Fruit fly (Drosophila melanogaster) whole organism, prepupa: ENCODE measurements around the gene CG33252.

ENCODE experiments used
- Blimp-1 ChIP-seq: fragments of 200-800 bp; sonication (Bioruptor generic); optimal IDR thresholded peaks from 3 replicates; lab custom pipeline; 2017; ENCODE audit warnings: missing biosample characterization, missing genetic modification characterization, mild to moderate bottlenecking, moderate library complexity, missing genetic modification reagents
- CG10669 ChIP-seq: fragments of 200-800 bp; sonication (Bioruptor generic); optimal IDR thresholded peaks from 3 replicates; lab custom pipeline; 2018; ENCODE audit warnings: missing biosample characterization, mild to moderate bottlenecking, missing genetic modification characterization, moderate library complexity
- CG11902 ChIP-seq: fragments of 200-800 bp; sonication (Bioruptor generic); optimal IDR thresholded peaks from 3 replicates; lab custom pipeline; 2016; ENCODE audit warnings: missing biosample characterization, missing genetic modification characterization
- CG15336 ChIP-seq: fragments of 200-800 bp; sonication (Bioruptor generic); IDR thresholded peaks from 2 replicates; pipeline ENCODE4 v1.3.6; 2022; ENCODE audit warnings: missing biosample characterization, missing genetic modification characterization
- CG16779 ChIP-seq: fragments of 200-800 bp; sonication (Bioruptor generic); optimal IDR thresholded peaks from 3 replicates; lab custom pipeline; 2017; ENCODE audit warnings: missing biosample characterization, mild to moderate bottlenecking, missing genetic modification characterization
- CG4318 ChIP-seq: fragments of 200-800 bp; sonication (Bioruptor generic); optimal IDR thresholded peaks from 3 replicates; lab custom pipeline; 2017; ENCODE audit warnings: missing biosample characterization, mild to moderate bottlenecking, missing genetic modification characterization
- CG6163 ChIP-seq: fragments of 200-800 bp; sonication (Bioruptor generic); IDR thresholded peaks from 3 replicates; pipeline ENCODE4 v1.3.6; 2022; ENCODE audit warnings: missing biosample characterization, missing genetic modification characterization
- CG6276 ChIP-seq: fragments of 200-800 bp; sonication (Bioruptor generic); optimal IDR thresholded peaks from 2 replicates; lab custom pipeline; 2017; ENCODE audit warnings: missing biosample characterization, mild to moderate bottlenecking, missing genetic modification characterization
- CG6808 ChIP-seq: fragments of 200-800 bp; sonication (Bioruptor generic); optimal IDR thresholded peaks from 3 replicates; lab custom pipeline; 2017; ENCODE audit warnings: missing biosample characterization, missing genetic modification characterization, mild to moderate bottlenecking, moderate library complexity, missing genetic modification reagents
- CG8119 ChIP-seq: fragments of 200-800 bp; sonication (Bioruptor generic); IDR thresholded peaks from 3 replicates; pipeline ENCODE4 v1.3.6; 2022; ENCODE audit warnings: missing biosample characterization, missing genetic modification characterization
- CG8632 ChIP-seq: fragments of 200-800 bp; sonication (Bioruptor generic); optimal IDR thresholded peaks from 3 replicates; lab custom pipeline; 2016; ENCODE audit warnings: missing biosample characterization, missing genetic modification characterization
- CG9139 ChIP-seq: fragments of 200-800 bp; sonication (Bioruptor generic); optimal IDR thresholded peaks from 3 replicates; lab custom pipeline; 2017; ENCODE audit warnings: missing biosample characterization, mild to moderate bottlenecking, missing genetic modification characterization
- Eip75B ChIP-seq: fragments of 200-800 bp; sonication (Bioruptor generic); optimal IDR thresholded peaks from 3 replicates; lab custom pipeline; 2016; ENCODE audit warnings: missing biosample characterization, missing genetic modification characterization
- Eip78C ChIP-seq: fragments of 200-800 bp; sonication (Bioruptor generic); peaks from one replicate; lab custom pipeline; 2016; ENCODE audit warnings: missing biosample characterization, missing genetic modification characterization
- Ets21C ChIP-seq: fragments of 200-800 bp; sonication (Bioruptor generic); optimal IDR thresholded peaks from 3 replicates; lab custom pipeline; 2016; ENCODE audit warnings: missing biosample characterization, missing genetic modification characterization
- Ets96B ChIP-seq: fragments of 200-800 bp; optimal IDR thresholded peaks from 2 replicates; lab custom pipeline; 2019; ENCODE audit warnings: missing biosample characterization, mild to moderate bottlenecking, missing genetic modification characterization, moderate library complexity
- Hr39 ChIP-seq: fragments of 200-800 bp; sonication (Bioruptor generic); optimal IDR thresholded peaks from 2 replicates; lab custom pipeline; 2016; ENCODE audit warnings: missing biosample characterization, missing genetic modification characterization
- Lpt ChIP-seq: fragments of 200-800 bp; sonication (Bioruptor generic); optimal IDR thresholded peaks from 3 replicates; lab custom pipeline; 2016; ENCODE audit warnings: missing biosample characterization, missing genetic modification characterization
- Met ChIP-seq: fragments of 200-800 bp; sonication (Bioruptor generic); optimal IDR thresholded peaks from 3 replicates; lab custom pipeline; 2016; ENCODE audit warnings: missing biosample characterization, missing genetic modification characterization
- Sox14 ChIP-seq: fragments of 200-800 bp; sonication (Bioruptor generic); optimal IDR thresholded peaks from 3 replicates; lab custom pipeline; 2016; ENCODE audit warnings: missing biosample characterization, missing genetic modification characterization
- achi ChIP-seq: fragments of 200-800 bp; sonication (Bioruptor generic); optimal IDR thresholded peaks from 3 replicates; lab custom pipeline; 2016; ENCODE audit warnings: missing biosample characterization, missing genetic modification characterization
- acj6 ChIP-seq: fragments of 200-800 bp; sonication (Bioruptor generic); optimal IDR thresholded peaks from 3 replicates; lab custom pipeline; 2016; ENCODE audit warnings: missing biosample characterization, missing genetic modification characterization
- cyc ChIP-seq: fragments of 200-800 bp; sonication (Bioruptor generic); optimal IDR thresholded peaks from 3 replicates; lab custom pipeline; 2016; ENCODE audit warnings: missing biosample characterization, missing genetic modification characterization
- dac ChIP-seq: fragments of 200-800 bp; sonication (Bioruptor generic); optimal IDR thresholded peaks from 2 replicates; lab custom pipeline; 2017; ENCODE audit warnings: missing biosample characterization, mild to moderate bottlenecking, missing genetic modification characterization
- dsx ChIP-seq: fragments of 200-800 bp; optimal IDR thresholded peaks from 3 replicates; lab custom pipeline; 2019; ENCODE audit warnings: missing biosample characterization, mild to moderate bottlenecking, missing genetic modification characterization, moderate library complexity; ENCODE audit not compliant: poor library complexity, severe bottlenecking
- eg ChIP-seq: fragments of 200-800 bp; sonication (Bioruptor generic); IDR thresholded peaks from 3 replicates; pipeline ENCODE4 v1.3.6; 2022; ENCODE audit warnings: missing biosample characterization, missing genetic modification characterization
- fkh ChIP-seq: fragments of 200-800 bp; sonication (Bioruptor generic); optimal IDR thresholded peaks from 3 replicates; lab custom pipeline; 2017; ENCODE audit warnings: missing biosample characterization, mild to moderate bottlenecking, missing genetic modification characterization, moderate library complexity
- spab ChIP-seq: fragments of 200-800 bp; sonication (Bioruptor generic); optimal IDR thresholded peaks from 2 replicates; lab custom pipeline; 2017; ENCODE audit warnings: missing biosample characterization, mild to moderate bottlenecking, missing genetic modification characterization, missing genetic modification reagents
- ss ChIP-seq, 2 experiments: fragments of 200-800 bp; sonication (Bioruptor generic); optimal IDR thresholded peaks; 2 replicates in 1 of 2; 3 replicates in 1 of 2; lab custom pipeline; 2017 to 2018; ENCODE audit warnings: mild to moderate bottlenecking in 2 of 2, missing biosample characterization in 2 of 2, missing genetic modification characterization in 2 of 2, moderate library complexity in 1 of 2
- svp ChIP-seq: fragments of 200-800 bp; sonication (Bioruptor generic); peaks from one replicate; lab custom pipeline; 2016; ENCODE audit warnings: missing biosample characterization, missing genetic modification characterization
- vri ChIP-seq: fragments of 200-800 bp; sonication (Bioruptor generic); optimal IDR thresholded peaks from 3 replicates; lab custom pipeline; 2016; ENCODE audit warnings: missing biosample characterization, mild to moderate bottlenecking, missing genetic modification characterization

Gene CG33252

DNA sequence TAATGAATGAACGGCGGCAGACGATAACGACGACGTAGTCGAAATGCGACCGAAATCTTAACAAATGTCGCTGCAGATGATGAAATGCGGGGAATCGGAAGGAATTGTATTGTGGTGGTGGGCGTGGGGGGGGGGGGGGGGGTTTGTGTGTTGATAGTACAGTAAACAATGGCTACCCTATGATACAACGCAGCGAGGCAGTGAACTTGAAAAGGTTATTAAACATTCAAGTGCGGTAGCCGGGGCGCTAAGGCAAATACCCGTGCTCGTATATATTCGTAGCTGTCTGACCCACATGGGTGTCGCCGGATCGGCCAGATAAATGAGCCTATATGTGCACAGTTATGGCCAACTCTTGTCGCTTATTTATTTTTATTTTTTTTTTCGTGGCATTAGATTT is 12.3 kb upstream of the CG33252 start:
- TF ChIP-seq svp (peak; percentile 41), Sox14 (no peak), fkh (GFP tag; lab: Kevin White, UChicago) (peak; percentile 54), CG8632 (GFP tag; lab: Kevin White, UChicago) (no peak), vri (GFP tag; lab: Kevin White, UChicago) (no peak)

DNA sequence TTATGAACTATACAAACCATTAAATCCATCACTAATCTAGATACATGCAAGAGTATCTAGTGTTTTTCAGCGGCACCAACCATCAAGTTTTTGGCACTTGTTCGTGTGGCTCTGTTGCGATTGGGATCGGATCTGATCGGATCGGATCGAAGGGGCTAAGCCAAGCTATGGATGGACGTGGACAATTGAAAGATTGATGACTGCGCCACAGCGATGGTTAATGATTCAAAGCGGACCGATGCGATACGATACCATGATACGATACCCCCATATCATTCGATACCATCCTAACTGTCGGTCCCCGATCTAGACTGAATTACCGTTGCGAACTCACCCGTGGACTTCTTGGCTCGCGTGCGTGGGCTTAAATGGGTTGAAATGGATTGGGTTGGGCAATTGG is 10.7 kb upstream of the CG33252 start:
- TF ChIP-seq CG8632 (GFP tag; lab: Kevin White, UChicago) (no peak), Sox14 (no peak), CG11902 (GFP tag; lab: Kevin White, UChicago) (no peak), Blimp-1 (GFP tag; lab: Kevin White, UChicago) (no peak), achi (no peak), svp (no peak), Lpt (GFP tag; lab: Kevin White, UChicago) (no peak), Ets21C (GFP tag; lab: Kevin White, UChicago) (no peak), fkh (GFP tag; lab: Kevin White, UChicago) (no peak), Met (GFP tag; lab: Kevin White, UChicago) (no peak), CG16779 (tag; lab: Kevin White, UChicago) (no peak), cyc (GFP tag; lab: Kevin White, UChicago) (no peak), acj6 (GFP tag; lab: Kevin White, UChicago) (no peak)

DNA sequence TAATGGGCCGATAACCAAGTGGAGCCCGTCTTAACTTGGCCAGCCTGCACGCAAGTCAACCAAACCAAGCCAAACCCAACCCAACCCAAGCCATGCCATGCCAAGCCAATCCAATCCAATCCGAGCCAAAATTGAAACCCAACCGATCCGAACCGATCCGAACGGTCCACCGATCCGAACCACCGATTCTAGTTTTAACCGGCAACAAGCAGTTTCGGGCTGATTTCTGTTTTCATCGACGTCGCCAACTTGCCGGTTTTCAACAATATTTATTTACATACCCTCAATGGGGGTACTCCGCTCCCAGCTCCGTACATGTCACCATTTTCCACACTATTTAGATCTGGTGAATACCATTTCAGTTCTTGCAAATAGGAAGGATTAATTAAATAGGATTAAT is 10.0 kb upstream of the CG33252 start:
- TF ChIP-seq Eip78C (GFP tag; lab: Kevin White, UChicago) (peak; percentile 55), fkh (GFP tag; lab: Kevin White, UChicago) (peak; percentile 9), CG4318 (GFP tag; lab: Kevin White, UChicago) (no peak), dsx (GFP tag; lab: Kevin White, UChicago) (no peak)

DNA sequence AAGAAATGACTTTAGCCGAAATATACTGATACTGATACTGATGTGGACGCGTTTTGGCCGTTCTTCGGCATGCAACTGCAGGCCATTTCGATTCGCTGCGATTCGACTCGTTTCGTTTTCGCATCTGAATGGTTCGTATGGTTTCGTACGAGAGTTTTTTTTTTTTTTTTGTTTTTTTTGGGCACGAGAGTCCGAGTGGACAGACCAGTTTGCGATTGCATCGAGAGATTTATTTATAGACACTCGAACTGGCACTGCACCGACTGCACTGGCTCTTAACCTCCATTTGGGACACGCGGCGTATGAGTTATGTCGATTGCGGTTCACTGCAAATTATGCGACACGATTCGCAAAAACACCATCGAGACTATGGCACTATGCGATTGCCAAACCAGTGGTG is 9.1 kb upstream of the CG33252 start:
- TF ChIP-seq CG10669 (GFP tag; lab: Kevin White, UChicago) = peak; percentile 21
- peak; percentile 57 for TF ChIP-seq Eip78C (GFP tag; lab: Kevin White, UChicago)
- peak; percentile 14 for TF ChIP-seq dsx (GFP tag; lab: Kevin White, UChicago)
- peak; percentile 85 for TF ChIP-seq svp
- peak; percentile 49 for TF ChIP-seq CG9139
- TF ChIP-seq dac (GFP tag; lab: Kevin White, UChicago) = no peak
- no peak for TF ChIP-seq Eip75B (GFP tag; lab: Kevin White, UChicago)
- peak; percentile 17 for TF ChIP-seq Ets96B (tag; lab: Kevin White, UChicago)
- peak; percentile 3 for TF ChIP-seq spab (GFP tag; lab: Kevin White, UChicago)
- peak; percentile 46; the same call in 1 of the 3 replicates for TF ChIP-seq eg (GFP tag; lab: Robert Waterston, UW)
- peak; percentile 64 to 71 for TF ChIP-seq ss (GFP tag; optimal IDR thresholded peaks at IDR 0.05; lab: Kevin White, UChicago)
- peak; percentile 51 for TF ChIP-seq CG6808
- TF ChIP-seq Lpt (GFP tag; lab: Kevin White, UChicago) = peak; percentile 2
- no peak for TF ChIP-seq cyc (GFP tag; lab: Kevin White, UChicago)
- TF ChIP-seq CG6163 (GFP tag; lab: Robert Waterston, UW) = peak; percentile 61; the same call in 2 of the 3 replicates
- peak; percentile 35 for TF ChIP-seq CG6276
- TF ChIP-seq CG15336 = peak; percentile 50; the same call in 1 of the 2 replicates
- TF ChIP-seq CG8119 (GFP tag; lab: Robert Waterston, UW) = peak; percentile 48; the same call in 1 of the 3 replicates
- TF ChIP-seq Hr39 (GFP tag; lab: Kevin White, UChicago) = no peak

DNA sequence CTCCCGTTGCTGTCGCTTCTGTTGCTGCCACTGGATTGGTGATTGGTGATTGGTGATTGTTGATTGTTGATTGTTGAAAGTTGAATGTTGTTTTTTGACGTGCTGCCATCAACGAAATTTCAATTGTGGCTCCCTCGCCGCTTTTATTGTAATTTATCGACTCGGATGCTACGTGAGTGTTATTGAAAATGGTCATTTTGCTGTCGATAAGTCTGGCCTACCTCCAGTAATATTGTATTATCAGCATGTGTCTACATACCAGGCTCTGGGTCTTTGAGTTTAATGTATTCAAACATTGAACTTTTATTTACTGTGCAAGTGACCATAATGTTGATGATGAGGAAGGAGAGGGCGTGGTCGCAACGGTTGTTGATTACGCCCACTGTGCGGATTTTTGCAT is 5.4 kb upstream of the CG33252 start:
- no peak for TF ChIP-seq cyc (GFP tag; lab: Kevin White, UChicago)
- peak; percentile 59 for TF ChIP-seq svp
